Worm (Caenorhabditis elegans) whole organism, L2 larva: Measurements from ENCODE around the gene F58B4.7.

Source experiments
- C34F6.9 ChIP-seq: fragments of 150-350 bp; optimal IDR thresholded peaks from 2 replicates; lab custom pipeline; 2014; ENCODE audit warnings: missing biosample characterization, missing genetic modification characterization
- F13H6.1 ChIP-seq: sonication (generic microtip); optimal IDR thresholded peaks from 2 replicates; lab custom pipeline; 2016; ENCODE audit warnings: missing genetic modification characterization, missing compliant biosample characterization
- R02D3.7 ChIP-seq: fragments of 150-350 bp; optimal IDR thresholded peaks from 2 replicates; lab custom pipeline; 2014; ENCODE audit warnings: missing biosample characterization, missing genetic modification characterization
- ceh-16 ChIP-seq: fragments of 150-350 bp; optimal IDR thresholded peaks from 2 replicates; lab custom pipeline; 2014; ENCODE audit warnings: missing biosample characterization, missing genetic modification characterization
- crh-2 ChIP-seq: sonication (generic microtip); optimal IDR thresholded peaks from 2 replicates; lab custom pipeline; 2017; ENCODE audit warnings: missing biosample characterization, missing genetic modification characterization
- elt-3 ChIP-seq: sonication (generic microtip); optimal IDR thresholded peaks from 2 replicates; lab custom pipeline; 2017; ENCODE audit warnings: missing biosample characterization, missing genetic modification characterization
- fos-1 ChIP-seq: fragments of 150-350 bp; optimal IDR thresholded peaks from 2 replicates; lab custom pipeline; 2014; ENCODE audit warnings: missing biosample characterization, missing genetic modification characterization
- lin-11 ChIP-seq: fragments of 150-350 bp; sonication (generic microtip); optimal IDR thresholded peaks from 2 replicates; lab custom pipeline; 2014; ENCODE audit warnings: missing biosample characterization, missing genetic modification characterization, inconsistent platforms, mixed read lengths
- lin-13 ChIP-seq: fragments of 150-350 bp; optimal IDR thresholded peaks from 2 replicates; lab custom pipeline; 2014; ENCODE audit warnings: missing biosample characterization, missing genetic modification reagents, missing genetic modification characterization
- lin-39 ChIP-seq: fragments of 150-350 bp; optimal IDR thresholded peaks from 2 replicates; lab custom pipeline; 2014; ENCODE audit warnings: missing biosample characterization, missing genetic modification reagents, missing genetic modification characterization
- lsy-2 ChIP-seq, 2 experiments: fragments of 150-350 bp in 1 of 2; sonication (generic microtip) in 1 of 2; optimal IDR thresholded peaks; 2 replicates each; lab custom pipeline; 2014 to 2017; ENCODE audit warnings: missing biosample characterization in 2 of 2, missing genetic modification characterization in 2 of 2
- mab-5 ChIP-seq: fragments of 150-350 bp; optimal IDR thresholded peaks from 2 replicates; lab custom pipeline; 2014; ENCODE audit warnings: missing biosample characterization, missing genetic modification characterization
- mbf-1 ChIP-seq: sonication (generic microtip); optimal IDR thresholded peaks from 2 replicates; lab custom pipeline; 2017; ENCODE audit warnings: missing biosample characterization, missing genetic modification characterization
- mdl-1 ChIP-seq, 2 experiments: fragments of 150-350 bp in 1 of 2; sonication (generic microtip) in 1 of 2; optimal IDR thresholded peaks; 2 replicates each; lab custom pipeline; 2017; ENCODE audit warnings: missing biosample characterization in 2 of 2, missing genetic modification characterization in 2 of 2
- nhr-11 ChIP-seq: fragments of 150-350 bp; optimal IDR thresholded peaks from 2 replicates; lab custom pipeline; 2014; ENCODE audit warnings: missing biosample characterization, missing genetic modification characterization
- nhr-12 ChIP-seq: fragments of 150-350 bp; optimal IDR thresholded peaks from 2 replicates; lab custom pipeline; 2014; ENCODE audit warnings: missing biosample characterization, missing genetic modification characterization
- nhr-129 ChIP-seq: fragments of 150-350 bp; optimal IDR thresholded peaks from 2 replicates; lab custom pipeline; 2014; ENCODE audit warnings: missing biosample characterization, missing genetic modification characterization
- nhr-21 ChIP-seq: fragments of 150-350 bp; optimal IDR thresholded peaks from 2 replicates; lab custom pipeline; 2014; ENCODE audit warnings: missing biosample characterization, missing genetic modification characterization
- nhr-25 ChIP-seq: fragments of 150-350 bp; sonication (generic microtip); optimal IDR thresholded peaks from 3 replicates; lab custom pipeline; 2014; ENCODE audit warnings: missing biosample characterization, missing genetic modification characterization
- nhr-6 ChIP-seq: fragments of 150-350 bp; optimal IDR thresholded peaks from 2 replicates; lab custom pipeline; 2014; ENCODE audit warnings: missing biosample characterization, missing genetic modification characterization
- peb-1 ChIP-seq: fragments of 150-350 bp; optimal IDR thresholded peaks from 2 replicates; lab custom pipeline; 2014; ENCODE audit warnings: missing biosample characterization, missing genetic modification characterization
- sem-4 ChIP-seq: fragments of 150-350 bp; optimal IDR thresholded peaks from 2 replicates; lab custom pipeline; 2014; ENCODE audit warnings: missing biosample characterization, missing genetic modification reagents, missing genetic modification characterization
- sma-3 ChIP-seq: sonication (generic microtip); optimal IDR thresholded peaks from 2 replicates; lab custom pipeline; 2016; ENCODE audit warnings: missing genetic modification reagents, missing genetic modification characterization, missing compliant biosample characterization
- sma-9 ChIP-seq, 2 experiments: fragments of 150-350 bp in 1 of 2; sonication (generic microtip) in 1 of 2; optimal IDR thresholded peaks; 2 replicates each; lab custom pipeline; 2014 to 2016; ENCODE audit warnings: missing genetic modification characterization in 2 of 2, mild to moderate bottlenecking in 1 of 2, missing biosample characterization in 1 of 2, missing compliant biosample characterization in 1 of 2, missing genetic modification reagents in 1 of 2, moderate library complexity in 1 of 2
- snpc-4 ChIP-seq: fragments of 150-350 bp; optimal IDR thresholded peaks from 2 replicates; lab custom pipeline; 2014; ENCODE audit warnings: missing biosample characterization, missing genetic modification characterization
- unc-62 ChIP-seq: fragments of 150-350 bp; optimal IDR thresholded peaks from 2 replicates; lab custom pipeline; 2014; ENCODE audit warnings: missing biosample characterization, missing genetic modification reagents, missing genetic modification characterization
- zag-1 ChIP-seq: fragments of 150-350 bp; optimal IDR thresholded peaks from 2 replicates; lab custom pipeline; 2014; ENCODE audit warnings: missing biosample characterization, missing genetic modification characterization
- ztf-11 ChIP-seq: sonication (generic microtip); optimal IDR thresholded peaks from 2 replicates; lab custom pipeline; 2017; ENCODE audit warnings: missing biosample characterization, missing genetic modification characterization

F58B4.7 gene

DNA sequence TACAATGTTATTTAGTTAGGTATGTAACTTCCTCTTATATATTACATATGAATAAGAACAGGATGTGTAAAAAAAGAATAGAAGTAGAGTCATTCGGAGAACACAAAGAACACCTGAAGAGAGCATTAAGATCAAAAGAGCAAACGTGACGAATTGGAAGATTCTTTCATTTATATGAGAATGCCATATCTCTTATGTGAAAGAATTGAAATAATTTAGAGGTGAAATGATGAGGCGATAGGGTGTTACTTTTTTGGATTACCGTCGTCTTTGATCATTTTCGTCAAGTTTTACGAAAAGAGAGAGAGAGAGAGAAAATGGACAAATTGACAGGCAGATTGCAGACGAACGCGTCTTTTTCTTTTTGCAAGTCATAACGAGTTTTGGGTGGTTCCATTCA, 46.6 kb downstream of the F58B4.7 start:
- TF ChIP-seq elt-3 (tag; lab: Kevin White, UChicago) (no peak), C34F6.9 (tag; lab: Kevin White, UChicago) (peak; percentile 32), nhr-129 (tag; lab: Kevin White, UChicago) (no peak), lsy-2 (tag; optimal IDR thresholded peaks at IDR 0.05; lab: Kevin White, UChicago) (peak in 1 of 2 experiments; percentile 11), F13H6.1 (no peak), lin-39 (no peak), sma-9 (GFP tag; optimal IDR thresholded peaks at IDR 0.05; lab: Kevin White, UChicago) (peak; percentile 60), sma-9 (tag; optimal IDR thresholded peaks at IDR 0.05; lab: Kevin White, UChicago) (no peak), crh-2 (tag; lab: Kevin White, UChicago) (peak; percentile 17), lin-13 (GFP tag; lab: Kevin White, UChicago) (peak; percentile 7)

DNA sequence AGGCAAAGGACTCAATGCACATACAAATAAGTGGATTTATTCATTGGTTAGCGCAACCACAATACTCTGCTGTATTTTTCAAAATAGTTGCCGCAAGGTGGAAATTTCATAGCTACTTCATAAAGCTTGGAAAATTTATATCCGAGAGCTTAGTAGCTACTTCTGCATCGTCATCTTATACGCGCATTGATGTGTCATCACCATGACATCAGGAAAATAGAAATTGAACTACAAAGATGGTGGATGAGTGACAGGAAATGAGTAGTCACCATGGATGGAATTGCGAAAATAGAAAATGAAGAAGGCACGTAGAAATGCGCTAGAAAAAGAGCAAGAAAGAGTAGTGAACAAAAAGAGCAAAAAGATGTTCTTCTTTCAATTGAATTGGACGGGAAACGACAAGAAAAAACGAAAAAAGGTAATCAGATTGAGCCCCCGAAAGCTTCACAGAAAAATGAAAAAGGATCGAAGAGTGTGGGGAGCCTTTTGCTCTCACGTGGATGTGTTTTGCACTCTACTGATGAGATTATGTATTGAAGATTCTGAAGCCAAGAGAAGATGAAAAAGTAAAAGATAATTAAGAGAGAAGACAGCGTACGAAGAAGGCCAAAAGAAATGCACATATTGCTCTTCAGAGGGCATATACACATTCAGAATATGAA, 48.1 kb downstream of the F58B4.7 start:
- peak; percentile 15 for TF ChIP-seq F13H6.1
- TF ChIP-seq C34F6.9 (tag; lab: Kevin White, UChicago), result no peak
- TF ChIP-seq lsy-2 (tag; optimal IDR thresholded peaks at IDR 0.05; lab: Kevin White, UChicago), result peak in 1 of 2 experiments; percentile 7
- TF ChIP-seq fos-1 (tag; lab: Kevin White, UChicago), result no peak
- no peak for TF ChIP-seq nhr-6 (tag; lab: Kevin White, UChicago)
- no peak for TF ChIP-seq unc-62 (GFP tag; lab: Kevin White, UChicago)
- peak in 1 of 2 experiments; percentile 51 for TF ChIP-seq mdl-1 (tag; optimal IDR thresholded peaks at IDR 0.05; lab: Kevin White, UChicago)
- TF ChIP-seq lin-11, result no peak
- TF ChIP-seq sma-3, result no peak
- TF ChIP-seq zag-1, result peak; percentile 10
- TF ChIP-seq ceh-16 (tag; lab: Kevin White, UChicago), result no peak
- no peak for TF ChIP-seq ztf-11 (tag; lab: Kevin White, UChicago)
- TF ChIP-seq mab-5 (tag; lab: Kevin White, UChicago), result no peak
- TF ChIP-seq nhr-25 (tag; lab: Kevin White, UChicago), result no peak
- TF ChIP-seq peb-1 (tag; lab: Kevin White, UChicago), result no peak
- TF ChIP-seq elt-3 (tag; lab: Kevin White, UChicago), result no peak
- peak; percentile 52 for TF ChIP-seq sma-9 (GFP tag; optimal IDR thresholded peaks at IDR 0.05; lab: Kevin White, UChicago)
- no peak for TF ChIP-seq sma-9 (tag; optimal IDR thresholded peaks at IDR 0.05; lab: Kevin White, UChicago)
- TF ChIP-seq nhr-21 (tag; lab: Kevin White, UChicago), result no peak
- TF ChIP-seq sem-4, result peak; percentile 44

DNA sequence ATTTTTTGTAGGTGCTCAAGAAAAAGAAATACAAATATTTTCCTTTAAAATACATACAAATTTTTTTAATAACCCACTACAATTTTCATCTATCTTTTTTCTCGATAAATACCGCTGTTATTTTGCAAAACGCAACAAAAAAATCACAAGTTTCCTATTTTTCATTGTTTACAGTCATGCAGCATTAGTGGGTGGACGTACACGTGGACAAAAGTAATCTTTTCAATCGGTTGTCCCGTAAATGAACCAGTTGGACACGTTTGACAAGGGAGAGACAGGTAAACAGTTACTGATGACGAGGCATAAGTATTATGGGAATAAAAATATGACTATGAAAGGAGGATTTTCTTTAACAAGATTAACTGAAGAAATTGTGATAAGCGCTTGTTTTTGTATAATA, 49.9 kb downstream of the F58B4.7 start:
- TF ChIP-seq nhr-12 (tag; lab: Kevin White, UChicago) (no peak), snpc-4 (tag; lab: Kevin White, UChicago) (no peak), nhr-11 (tag; lab: Kevin White, UChicago) (no peak), R02D3.7 (no peak), mbf-1 (tag; lab: Kevin White, UChicago) (no peak), nhr-129 (tag; lab: Kevin White, UChicago) (peak; percentile 20)
